Worm (Caenorhabditis elegans): ENCODE measurements around the gene pals-30.
"Not testable (repeated sequence)": the region's sequence is repeated elsewhere in the genome, so short reads cannot be mapped to it uniquely, and the experiment has no call there.

Gene pals-30

DNA sequence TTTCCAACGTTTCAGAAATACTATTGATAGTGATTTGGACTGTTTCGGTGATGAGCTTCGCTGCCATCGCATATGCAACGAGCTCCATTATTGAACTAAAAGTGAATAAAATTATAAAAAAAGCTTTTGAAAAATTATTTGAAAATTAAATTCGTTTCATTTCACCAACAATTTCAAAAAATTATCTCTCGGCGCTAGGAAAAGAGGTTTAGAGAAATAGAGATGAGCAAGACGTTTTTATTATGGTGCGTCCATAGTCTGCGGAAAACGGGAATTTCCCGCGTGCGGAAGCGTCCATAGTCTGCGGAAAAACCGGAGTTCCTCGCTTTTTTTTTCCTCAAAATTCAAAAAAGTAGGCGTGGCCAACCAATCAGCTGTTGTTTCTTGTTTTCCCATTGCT lies at the start of gene pals-30:
TSS of gene pals-30 (minus strand) at position 101 of the 400 bp plus-strand sequence.
- not testable (repeated sequence) for TF ChIP-seq ztf-11 (tag; optimal IDR thresholded peaks at IDR 0.05); pha-4 (GFP tag; IDR thresholded peaks at IDR 0.05); pha-4 (tag; optimal IDR thresholded peaks at IDR 0.05); T26A8.4 (GFP tag; IDR thresholded peaks at IDR 0.05)

DNA sequence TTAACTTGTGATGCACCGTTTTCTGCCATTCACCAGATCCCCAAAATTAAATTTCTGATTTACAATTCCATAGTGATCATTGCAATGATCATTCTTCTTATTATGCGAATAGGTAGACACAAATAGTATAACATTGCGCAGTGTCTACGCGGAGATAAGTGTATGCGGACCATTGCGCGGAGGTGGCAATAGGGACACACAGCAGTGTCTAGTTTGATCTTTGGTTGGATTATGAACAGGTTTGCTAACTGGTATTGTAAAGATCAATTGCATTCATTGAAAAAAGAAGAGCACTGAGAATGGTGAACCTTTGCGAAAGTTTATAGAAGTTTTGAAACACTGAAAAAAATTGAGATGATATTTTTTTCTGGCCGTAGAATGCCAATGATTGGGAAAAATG lies 47.6 kb upstream of the pals-30 start:
- no peak for TF ChIP-seq set-16 (GFP tag; IDR thresholded peaks at IDR 0.05)
- no peak for TF ChIP-seq nhr-48 (tag; optimal IDR thresholded peaks at IDR 0.05)
- TF ChIP-seq ceh-20 (GFP tag; IDR thresholded peaks at IDR 0.05) = no peak
- TF ChIP-seq snpc-1.2 (GFP tag; IDR thresholded peaks at IDR 0.05) = 0 out of 2 replicates have a peak, but pooled peaks have one; percentile 9

- TF ChIP-seq vab-7 (GFP tag; IDR thresholded peaks at IDR 0.05) (no peak), hif-1 (tag; optimal IDR thresholded peaks at IDR 0.05) (no peak), daf-16 (GFP tag; optimal IDR thresholded peaks at IDR 0.05) (peak in 1 of 2 experiments; percentile 86), daf-16 (tag; optimal IDR thresholded peaks at IDR 0.05) (peak; percentile 98), nhr-25 (tag; optimal IDR thresholded peaks at IDR 0.05; ENCODE audit: borderline replicate concordance, insufficient read depth) (peak; percentile 94), ztf-7 (tag; optimal IDR thresholded peaks at IDR 0.05) (peak; percentile 45), unc-62 (GFP tag; optimal IDR thresholded peaks at IDR 0.05 in 1 of 2) (peak; percentile 84 to 98), unc-62 (tag; optimal IDR thresholded peaks at IDR 0.05) (no peak), rbr-2 (tag; optimal IDR thresholded peaks at IDR 0.05) (peak; percentile 58), fos-1 (tag; optimal IDR thresholded peaks at IDR 0.05) (peak; percentile 86), jun-1 (tag; optimal IDR thresholded peaks at IDR 0.05) (peak; percentile 78), zfp-3 (GFP tag; conservative IDR thresholded peaks at IDR 0.05) (0 out of 2 replicates have a peak, but pooled peaks have one; percentile 58), egl-27 (tag; optimal IDR thresholded peaks at IDR 0.05) (no peak), mdl-1 (tag; optimal IDR thresholded peaks at IDR 0.05) (peak; percentile 83 to 99), nhr-77 (tag; optimal IDR thresholded peaks at IDR 0.05) (peak; percentile 97), nhr-48 (tag; optimal IDR thresholded peaks at IDR 0.05) (peak; percentile 99), mxl-2 (GFP tag; conservative IDR thresholded peaks at IDR 0.05) (no peak), dve-1 (tag; optimal IDR thresholded peaks at IDR 0.05; ENCODE audit: insufficient read depth) (peak; percentile 99), lin-38 (GFP tag; IDR thresholded peaks at IDR 0.05) (peak; percentile 43), mdt-29 (GFP tag; IDR thresholded peaks at IDR 0.05) (0 out of 2 replicates have a peak, but pooled peaks have one; percentile 61), nhr-11 (tag; optimal IDR thresholded peaks at IDR 0.05) (peak; percentile 73), mep-1 (tag; optimal IDR thresholded peaks at IDR 0.05) (peak; percentile 93), nhr-102 (tag; optimal IDR thresholded peaks at IDR 0.05) (peak; percentile 96), ceh-20 (GFP tag; IDR thresholded peaks at IDR 0.05) (peak; percentile 74), nhr-76 (tag; optimal IDR thresholded peaks at IDR 0.05) (peak; percentile 73), pha-4 (GFP tag; IDR thresholded peaks at IDR 0.05) (peak; percentile 77), pha-4 (tag; optimal IDR thresholded peaks at IDR 0.05) (peak; percentile 19), dmd-6 (GFP tag; IDR thresholded peaks at IDR 0.05) (peak; percentile 100), mes-2 (tag; optimal IDR thresholded peaks at IDR 0.05; ENCODE audit: poor library complexity, severe bottlenecking) (no peak), nhr-6 (tag; optimal IDR thresholded peaks at IDR 0.05) (peak; percentile 94), pqm-1 (tag; optimal IDR thresholded peaks at IDR 0.05) (peak; percentile 97), T20F7.1 (GFP tag; optimal IDR thresholded peaks at IDR 0.05) (peak; percentile 80), zip-2 (tag; optimal IDR thresholded peaks at IDR 0.05) (peak; percentile 61), F44E2.7 (GFP tag; IDR thresholded peaks at IDR 0.05) (no peak), madf-9 (GFP tag; conservative IDR thresholded peaks at IDR 0.05) (no peak), madf-5 (GFP tag; IDR thresholded peaks at IDR 0.05) (no peak), nhr-237 (tag; optimal IDR thresholded peaks at IDR 0.05) (peak; percentile 7), lin-13 (GFP tag; optimal IDR thresholded peaks at IDR 0.05) (peak; percentile 44), dmd-8 (GFP tag; IDR thresholded peaks at IDR 0.05) (no peak), nhr-28 (tag; optimal IDR thresholded peaks at IDR 0.05) (peak; percentile 99), hlh-11 (tag; optimal IDR thresholded peaks at IDR 0.05) (peak; percentile 99), spr-1 (tag; optimal IDR thresholded peaks at IDR 0.05) (peak; percentile 32), Y105C5A.15 (GFP tag; IDR thresholded peaks at IDR 0.05) (no peak)
Measured at ce11 chrIV:14594249-14594648, 42.5 kb upstream of the pals-30 start.
